Worm (Caenorhabditis elegans) whole organism, L3 larva: Measurements from ENCODE around the gene metl-5.

Experiments
- R02D3.7 ChIP-seq: fragments of 150-350 bp; optimal IDR thresholded peaks from 2 replicates; lab custom pipeline; 2014; ENCODE audit warnings: missing biosample characterization, missing genetic modification characterization
- aly-2 ChIP-seq: fragments of 150-350 bp; optimal IDR thresholded peaks from 2 replicates; lab custom pipeline; 2014; ENCODE audit warnings: missing biosample characterization, missing genetic modification characterization
- ama-1 ChIP-seq: fragments of 150-350 bp; optimal IDR thresholded peaks from 2 replicates; lab custom pipeline; 2018
- ceh-16 ChIP-seq: sonication (generic microtip); optimal IDR thresholded peaks from 2 replicates; lab custom pipeline; 2017; ENCODE audit warnings: missing biosample characterization, missing genetic modification characterization
- ceh-28 ChIP-seq: fragments of 150-350 bp; optimal IDR thresholded peaks from 2 replicates; lab custom pipeline; 2014; ENCODE audit warnings: missing biosample characterization, missing genetic modification reagents, missing genetic modification characterization
- ceh-82 ChIP-seq: fragments of 150-350 bp; optimal IDR thresholded peaks from 2 replicates; lab custom pipeline; 2014; ENCODE audit warnings: missing biosample characterization, missing genetic modification characterization
- daf-12 ChIP-seq: fragments of 150-350 bp; optimal IDR thresholded peaks from 2 replicates; lab custom pipeline; 2014; ENCODE audit warnings: missing biosample characterization, missing genetic modification reagents, missing genetic modification characterization
- egl-5 ChIP-seq: fragments of 150-350 bp; optimal IDR thresholded peaks from 2 replicates; lab custom pipeline; 2017; ENCODE audit warnings: missing biosample characterization, missing genetic modification reagents, missing genetic modification characterization, inconsistent platforms
- elt-1 ChIP-seq: fragments of 150-350 bp; optimal IDR thresholded peaks from 2 replicates; lab custom pipeline; 2014; ENCODE audit warnings: missing biosample characterization, missing genetic modification characterization
- elt-2 ChIP-seq: sonication (generic microtip); optimal IDR thresholded peaks from 2 replicates; lab custom pipeline; 2016; ENCODE audit warnings: missing genetic modification reagents, mild to moderate bottlenecking, missing genetic modification characterization, missing compliant biosample characterization
- elt-3 ChIP-seq, 3 experiments: fragments of 150-350 bp in 1 of 3; sonication (generic microtip) in 2 of 3; optimal IDR thresholded peaks; 2 replicates in 2 of 3; 4 replicates in 1 of 3; lab custom pipeline; 2014 to 2017; ENCODE audit warnings: missing biosample characterization in 3 of 3, missing genetic modification characterization in 3 of 3
- eor-1 ChIP-seq, 2 experiments: fragments of 150-350 bp; optimal IDR thresholded peaks; 2 replicates each; lab custom pipeline; 2014 to 2018; ENCODE audit warnings: missing biosample characterization in 2 of 2, missing genetic modification characterization in 2 of 2
- fkh-10 ChIP-seq: sonication (generic microtip); optimal IDR thresholded peaks from 2 replicates; lab custom pipeline; 2017; ENCODE audit warnings: missing biosample characterization, missing genetic modification reagents, missing genetic modification characterization
- fkh-2 ChIP-seq: fragments of 150-350 bp; optimal IDR thresholded peaks from 2 replicates; lab custom pipeline; 2014; ENCODE audit warnings: missing biosample characterization, missing genetic modification reagents, missing genetic modification characterization
- fos-1 ChIP-seq: fragments of 150-350 bp; optimal IDR thresholded peaks from 2 replicates; lab custom pipeline; 2014; ENCODE audit warnings: missing biosample characterization, missing genetic modification characterization
- lin-15B ChIP-seq: fragments of 150-350 bp; optimal IDR thresholded peaks from 2 replicates; lab custom pipeline; 2014; ENCODE audit warnings: missing biosample characterization, missing genetic modification characterization
- lin-39 ChIP-seq: fragments of 150-350 bp; optimal IDR thresholded peaks from 2 replicates; lab custom pipeline; 2018; ENCODE audit warnings: missing biosample characterization, missing genetic modification reagents, missing genetic modification characterization
- lsy-12 ChIP-seq: sonication (generic microtip); optimal IDR thresholded peaks from 2 replicates; lab custom pipeline; 2016; ENCODE audit warnings: mild to moderate bottlenecking, missing genetic modification characterization, missing compliant biosample characterization
- nfya-1 ChIP-seq: sonication (generic microtip); optimal IDR thresholded peaks from 2 replicates; lab custom pipeline; 2017; ENCODE audit warnings: missing genetic modification characterization, mild to moderate bottlenecking, missing compliant biosample characterization, antibody characterized with exemption, moderate library complexity; ENCODE audit not compliant: insufficient read depth
- nhr-11 ChIP-seq: fragments of 150-350 bp; optimal IDR thresholded peaks from 2 replicates; lab custom pipeline; 2014; ENCODE audit warnings: missing biosample characterization, missing genetic modification characterization
- nhr-12 ChIP-seq: fragments of 150-350 bp; optimal IDR thresholded peaks from 2 replicates; lab custom pipeline; 2014; ENCODE audit warnings: missing biosample characterization, missing genetic modification characterization
- nhr-23 ChIP-seq: fragments of 150-350 bp; optimal IDR thresholded peaks from 2 replicates; lab custom pipeline; 2014; ENCODE audit warnings: missing biosample characterization, missing genetic modification reagents, missing genetic modification characterization
- nhr-25 ChIP-seq: sonication (generic microtip); optimal IDR thresholded peaks from 2 replicates; lab custom pipeline; 2017; ENCODE audit warnings: missing biosample characterization, missing genetic modification characterization
- nhr-28 ChIP-seq: fragments of 150-350 bp; optimal IDR thresholded peaks from 2 replicates; lab custom pipeline; 2014; ENCODE audit warnings: missing biosample characterization, missing genetic modification characterization
- nhr-43 ChIP-seq: sonication (generic microtip); optimal IDR thresholded peaks from 2 replicates; lab custom pipeline; 2016; ENCODE audit warnings: mild to moderate bottlenecking, missing genetic modification characterization, missing compliant biosample characterization; ENCODE audit not compliant: poor library complexity, severe bottlenecking
- nhr-67 ChIP-seq: fragments of 150-350 bp; optimal IDR thresholded peaks from 2 replicates; lab custom pipeline; 2014; ENCODE audit warnings: missing biosample characterization, missing genetic modification characterization
- nhr-76 ChIP-seq: fragments of 150-350 bp; sonication (generic microtip); optimal IDR thresholded peaks from 5 replicates; lab custom pipeline; 2014; ENCODE audit warnings: missing biosample characterization, missing genetic modification characterization
- nhr-77 ChIP-seq: fragments of 150-350 bp; optimal IDR thresholded peaks from 2 replicates; lab custom pipeline; 2014; ENCODE audit warnings: missing biosample characterization, missing genetic modification characterization
- pha-4 ChIP-seq: fragments of 150-350 bp; optimal IDR thresholded peaks from 2 replicates; lab custom pipeline; 2014; ENCODE audit warnings: missing biosample characterization, missing genetic modification reagents, missing genetic modification characterization
- pqm-1 ChIP-seq: fragments of 150-350 bp; optimal IDR thresholded peaks from 2 replicates; lab custom pipeline; 2017; ENCODE audit warnings: missing biosample characterization, missing genetic modification characterization, inconsistent platforms
- sea-2 ChIP-seq: fragments of 150-350 bp; sonication (generic microtip); optimal IDR thresholded peaks from 4 replicates; lab custom pipeline; 2014; ENCODE audit warnings: missing biosample characterization, missing genetic modification reagents, missing genetic modification characterization
- skn-1 ChIP-seq: fragments of 150-350 bp; optimal IDR thresholded peaks from 2 replicates; lab custom pipeline; 2014; ENCODE audit warnings: missing biosample characterization, missing genetic modification characterization
- snpc-4 ChIP-seq: fragments of 150-350 bp; optimal IDR thresholded peaks from 2 replicates; lab custom pipeline; 2014; ENCODE audit warnings: missing biosample characterization, missing genetic modification characterization
- tbx-2 ChIP-seq: sonication (generic microtip); optimal IDR thresholded peaks from 2 replicates; lab custom pipeline; 2016; ENCODE audit warnings: mild to moderate bottlenecking, missing genetic modification characterization, missing compliant biosample characterization
- unc-39 ChIP-seq: sonication (generic microtip); optimal IDR thresholded peaks from 4 replicates; lab custom pipeline; 2017; ENCODE audit warnings: missing biosample characterization, missing genetic modification characterization
- unc-62 ChIP-seq: fragments of 150-350 bp; sonication (generic microtip); optimal IDR thresholded peaks from 4 replicates; lab custom pipeline; 2014; ENCODE audit warnings: missing biosample characterization, missing genetic modification reagents, missing genetic modification characterization
- ztf-11 ChIP-seq: fragments of 150-350 bp; optimal IDR thresholded peaks from 2 replicates; lab custom pipeline; 2014; ENCODE audit warnings: missing biosample characterization, missing genetic modification characterization

The metl-5 gene

DNA sequence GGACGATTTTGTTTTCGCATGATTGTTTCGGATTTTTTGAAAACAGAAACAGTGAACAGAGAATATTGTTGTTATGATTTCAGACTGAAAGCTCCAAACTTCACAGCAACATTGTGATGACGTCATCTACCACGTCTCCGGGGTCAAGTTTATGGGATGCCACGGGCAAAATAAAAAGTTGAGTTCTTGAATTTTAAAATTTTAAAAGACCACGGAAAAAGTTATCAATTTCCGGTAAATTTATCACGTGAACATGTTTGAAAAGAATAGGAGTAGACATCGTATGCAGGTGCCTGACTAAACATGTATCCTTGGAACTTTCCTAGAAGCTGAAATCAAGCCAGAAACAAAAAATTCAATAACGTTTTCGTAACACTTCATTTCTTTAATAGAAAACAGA, 39.3 kb upstream of the metl-5 start, which contains the start of gene B0393.4:
B0393.4 (minus strand) TSS at position 101 of the 400 bp plus-strand sequence.
- TF ChIP-seq pha-4 (tag; lab: Kevin White, UChicago) (no peak), ceh-28 (tag; lab: Kevin White, UChicago) (no peak)

DNA sequence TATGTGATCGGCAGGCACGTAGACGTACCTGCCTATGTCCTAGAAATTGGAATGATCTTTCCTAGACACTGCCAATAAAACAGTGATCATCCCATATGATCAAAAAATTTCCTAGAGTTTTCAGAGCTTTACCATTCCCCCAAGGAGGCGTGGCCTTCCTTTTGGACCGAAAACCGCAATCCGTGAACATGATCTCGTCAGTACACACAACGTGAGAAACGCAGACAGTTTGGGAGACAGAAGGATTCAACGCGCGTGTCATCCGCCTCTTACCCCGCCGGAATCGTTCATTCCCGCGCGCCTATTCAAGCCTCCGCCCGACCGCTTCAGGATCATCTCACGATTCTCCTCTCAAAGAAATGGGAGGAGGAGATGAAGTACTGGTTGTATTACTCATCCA, 37.3 kb upstream of the metl-5 start, which contains the start of gene B0393.5:
B0393.5 (plus strand) TSS at position 301 of the 400 bp plus-strand sequence.
- no peak for TF ChIP-seq ceh-16 (tag; lab: Kevin White, UChicago)
- TF ChIP-seq nfya-1 (tag; lab: Kevin White, UChicago), result no peak
- TF ChIP-seq lsy-12, result no peak
- no peak for TF ChIP-seq nhr-28 (tag; lab: Kevin White, UChicago)
- no peak for TF ChIP-seq sea-2 (GFP tag; lab: Kevin White, UChicago)
- no peak for TF ChIP-seq tbx-2 (tag; lab: Kevin White, UChicago)
- TF ChIP-seq elt-1, result no peak
- no peak for TF ChIP-seq fkh-2 (tag; lab: Kevin White, UChicago)
- no peak for TF ChIP-seq aly-2 (tag; lab: Kevin White, UChicago)
- no peak for TF ChIP-seq lin-39
- no peak for TF ChIP-seq skn-1
- no peak for TF ChIP-seq snpc-4 (tag; lab: Kevin White, UChicago)
- TF ChIP-seq nhr-23, result no peak
- TF ChIP-seq unc-62, result no peak
- no peak for TF ChIP-seq ceh-28 (tag; lab: Kevin White, UChicago)

DNA sequence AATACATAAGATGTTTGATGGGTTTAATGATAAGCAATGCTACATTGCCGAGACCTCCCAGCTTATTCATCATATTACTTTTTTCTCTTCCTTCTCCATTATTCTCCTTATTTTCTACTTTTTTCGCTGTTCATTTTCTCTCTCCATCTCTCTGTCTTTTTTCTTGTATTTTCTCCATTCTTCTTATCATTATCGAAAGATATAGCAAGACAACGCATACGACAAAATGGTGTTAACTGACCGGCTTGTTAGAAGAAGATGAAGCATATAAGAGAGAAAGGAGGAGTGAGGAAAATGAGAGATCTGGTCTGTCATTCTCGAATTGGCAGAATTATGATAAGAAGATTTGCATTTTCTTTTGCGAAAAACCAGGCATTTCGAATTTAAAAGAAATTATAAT, 36.0 kb upstream of the metl-5 start:
- no peak for TF ChIP-seq nhr-76 (tag; lab: Kevin White, UChicago)

DNA sequence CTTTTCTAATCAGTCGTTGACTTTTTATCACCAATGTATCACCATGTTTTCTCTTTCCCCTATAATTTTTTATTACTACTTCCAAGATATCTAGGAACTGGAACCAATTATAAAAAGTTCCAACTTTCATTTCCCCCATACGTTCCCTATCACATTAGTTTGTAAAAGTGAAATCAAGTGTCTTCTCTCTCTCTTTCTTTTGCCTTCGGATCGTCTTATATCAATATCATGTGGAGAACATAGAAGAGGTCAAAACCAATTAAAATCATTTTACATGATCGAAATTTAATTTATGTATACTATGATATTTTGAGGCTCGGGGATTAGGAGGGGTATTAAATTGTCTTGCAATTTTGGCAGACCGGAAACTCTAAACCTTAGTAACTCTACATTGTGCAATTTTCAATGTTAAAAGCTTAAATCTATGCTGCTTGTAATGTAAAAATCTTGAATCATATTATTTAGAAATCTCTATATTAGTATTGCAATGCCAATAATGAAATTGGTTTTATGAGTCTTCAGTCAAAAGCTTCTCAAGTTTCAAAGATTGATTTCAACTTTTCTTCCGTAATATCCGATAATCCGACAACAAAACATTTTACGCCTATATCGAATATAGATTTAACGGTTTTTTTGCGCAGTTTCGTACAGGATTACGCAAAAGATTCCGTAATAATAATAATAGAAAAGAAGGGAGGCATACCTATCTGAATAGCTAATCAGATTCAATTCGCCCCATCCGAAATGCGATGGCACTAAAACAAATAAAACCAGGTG, 34.8 kb upstream of the metl-5 start:
- TF ChIP-seq R02D3.7 (no peak), fos-1 (tag; lab: Kevin White, UChicago) (no peak), fkh-2 (tag; lab: Kevin White, UChicago) (no peak), nhr-12 (no peak), nhr-43 (tag; lab: Kevin White, UChicago) (no peak), nhr-11 (tag; lab: Kevin White, UChicago) (no peak), ceh-82 (tag; lab: Kevin White, UChicago) (no peak), eor-1 (tag; optimal IDR thresholded peaks at IDR 0.05; lab: Kevin White, UChicago) (no peak), unc-62 (no peak), lin-15B (tag; lab: Kevin White, UChicago) (no peak), sea-2 (GFP tag; lab: Kevin White, UChicago) (no peak), unc-39 (tag; lab: Kevin White, UChicago) (no peak), nhr-25 (tag; lab: Kevin White, UChicago) (no peak), nhr-28 (tag; lab: Kevin White, UChicago) (no peak)

DNA sequence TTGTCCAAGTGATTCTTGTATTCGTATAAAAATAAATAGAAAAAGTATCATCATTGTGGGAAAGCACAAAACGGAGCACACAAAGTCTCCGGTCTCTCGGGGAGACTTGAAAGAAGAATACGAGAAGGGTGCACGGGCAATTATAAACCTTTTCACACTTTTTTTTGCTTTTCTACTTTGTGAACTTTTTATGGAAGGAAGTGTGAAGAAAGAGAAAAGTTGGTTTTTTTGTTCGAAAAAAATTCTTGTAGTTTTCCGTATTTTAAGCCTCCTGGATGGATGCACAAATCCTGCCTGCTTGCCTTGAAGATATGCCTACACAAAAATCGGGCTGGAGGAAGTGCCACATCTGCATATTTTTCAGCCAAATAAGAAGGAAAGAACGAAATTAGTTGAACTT, 24.8 kb upstream of the metl-5 start, which contains the start of gene B0393.7:
B0393.7 (minus strand) TSS at position 101 of the 400 bp plus-strand sequence.
- no peak for TF ChIP-seq nhr-25 (tag; lab: Kevin White, UChicago)
- no peak for TF ChIP-seq fkh-10
- no peak for TF ChIP-seq nhr-67 (tag; lab: Kevin White, UChicago)
- no peak for TF ChIP-seq fkh-2 (tag; lab: Kevin White, UChicago)
- no peak for TF ChIP-seq nhr-12
- no peak for TF ChIP-seq nhr-23
- TF ChIP-seq nhr-11 (tag; lab: Kevin White, UChicago), result no peak

DNA sequence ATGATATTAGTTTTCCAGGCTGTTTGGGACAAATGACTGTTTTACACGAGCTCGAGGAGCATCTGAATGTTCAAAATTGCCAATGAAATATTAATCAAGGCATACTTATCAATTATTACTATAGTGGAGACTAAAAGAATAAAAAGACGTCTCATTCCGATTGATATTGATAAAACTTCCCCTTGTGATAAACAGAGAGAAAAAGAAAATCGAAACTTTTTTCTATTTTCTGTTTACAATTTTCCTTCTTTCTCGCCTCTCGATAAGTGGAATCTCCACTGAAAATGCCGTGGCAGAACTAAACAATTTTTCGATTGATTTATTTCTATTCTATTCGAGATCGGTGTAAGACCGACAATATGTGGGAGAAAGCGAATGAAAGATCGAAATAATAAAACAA, 23.0 kb upstream of the metl-5 start, which contains the start of gene B0393.9:
B0393.9 (minus strand) TSS at position 303 of the 400 bp plus-strand sequence.
- TF ChIP-seq elt-2 (peak; percentile 55), daf-12 (tag; lab: Kevin White, UChicago) (no peak), elt-3 (tag; optimal IDR thresholded peaks at IDR 0.05; lab: Kevin White, UChicago) (no peak), unc-62 (no peak), ceh-28 (tag; lab: Kevin White, UChicago) (no peak), pqm-1 (tag; lab: Kevin White, UChicago) (peak; percentile 35), ama-1 (lab: Kevin White, UChicago) (no peak), nhr-23 (no peak), ztf-11 (tag; lab: Kevin White, UChicago) (no peak), egl-5 (tag; lab: Kevin White, UChicago) (no peak), nhr-77 (no peak)
